Fruit fly (Drosophila melanogaster) whole organism, pupa: ENCODE data around the gene CG17746.

ENCODE experiments used
- CG10348 ChIP-seq: fragments of 200-800 bp; sonication (Bioruptor generic); IDR thresholded peaks from 2 replicates; pipeline ENCODE4 v1.3.6; 2022; ENCODE audit warnings: missing biosample characterization, missing genetic modification characterization
- CG12605 ChIP-seq: fragments of 200-800 bp; sonication (Bioruptor generic); IDR thresholded peaks from 2 replicates; pipeline ENCODE4 v1.3.6; 2022; ENCODE audit warnings: missing biosample characterization, missing genetic modification characterization
- CG13204 ChIP-seq: fragments of 200-800 bp; sonication (Bioruptor generic); optimal IDR thresholded peaks from 2 replicates; lab custom pipeline; 2018; ENCODE audit warnings: missing biosample characterization, mild to moderate bottlenecking, missing genetic modification characterization, moderate library complexity
- CG14655 ChIP-seq: fragments of 200-800 bp; sonication (Bioruptor generic); optimal IDR thresholded peaks from 3 replicates; lab custom pipeline; 2017; ENCODE audit warnings: mild to moderate bottlenecking, missing biosample characterization, missing genetic modification reagents, missing genetic modification characterization
- CG15710 ChIP-seq: fragments of 200-800 bp; sonication (Bioruptor generic); optimal IDR thresholded peaks from 2 replicates; lab custom pipeline; 2018; ENCODE audit warnings: missing biosample characterization, mild to moderate bottlenecking, missing genetic modification characterization, moderate library complexity
- CG17806 ChIP-seq: fragments of 200-800 bp; sonication (Bioruptor generic); optimal IDR thresholded peaks from 2 replicates; lab custom pipeline; 2018; ENCODE audit warnings: missing biosample characterization, mild to moderate bottlenecking, missing genetic modification characterization, moderate library complexity
- CG32121 ChIP-seq: fragments of 200-800 bp; sonication (Bioruptor generic); IDR thresholded peaks from 2 replicates; pipeline ENCODE4 v1.3.6; 2022; ENCODE audit warnings: missing biosample characterization, missing genetic modification characterization
- CG34367 ChIP-seq: fragments of 200-800 bp; sonication (Bioruptor generic); optimal IDR thresholded peaks from 2 replicates; lab custom pipeline; 2018; ENCODE audit warnings: missing biosample characterization, mild to moderate bottlenecking, missing genetic modification characterization
- CG4496 ChIP-seq: fragments of 200-800 bp; sonication (Bioruptor generic); IDR thresholded peaks from 3 replicates; pipeline ENCODE4 v1.3.6; 2022; ENCODE audit warnings: missing biosample characterization, missing genetic modification characterization
- CG8159 ChIP-seq: fragments of 200-800 bp; sonication (Bioruptor generic); optimal IDR thresholded peaks from 3 replicates; lab custom pipeline; 2018; ENCODE audit warnings: missing biosample characterization, mild to moderate bottlenecking, missing genetic modification characterization, moderate library complexity
- CG8301 ChIP-seq: fragments of 200-800 bp; sonication (Bioruptor generic); optimal IDR thresholded peaks from 2 replicates; lab custom pipeline; 2018; ENCODE audit warnings: missing biosample characterization, mild to moderate bottlenecking, missing genetic modification characterization
- CG9948 ChIP-seq: fragments of 200-800 bp; sonication (Bioruptor generic); optimal IDR thresholded peaks from 2 replicates; lab custom pipeline; 2018; ENCODE audit warnings: missing biosample characterization, mild to moderate bottlenecking, missing genetic modification characterization, moderate library complexity
- D1 ChIP-seq: fragments of 200-800 bp; sonication (Bioruptor generic); optimal IDR thresholded peaks from 2 replicates; lab custom pipeline; 2018; ENCODE audit warnings: missing biosample characterization, mild to moderate bottlenecking, missing genetic modification characterization, moderate library complexity
- EcR ChIP-seq: fragments of 200-800 bp; sonication (Bioruptor generic); optimal IDR thresholded peaks from 3 replicates; lab custom pipeline; 2019; ENCODE audit warnings: missing biosample characterization, missing genetic modification characterization, mild to moderate bottlenecking, moderate library complexity, missing genetic modification reagents
- Ets98B ChIP-seq: fragments of 200-800 bp; sonication (Bioruptor generic); IDR thresholded peaks from 2 replicates; pipeline ENCODE4 v1.3.6; 2022; ENCODE audit warnings: missing biosample characterization, missing genetic modification characterization
- Pif1A ChIP-seq: fragments of 200-800 bp; sonication (Bioruptor generic); optimal IDR thresholded peaks from 3 replicates; lab custom pipeline; 2016; ENCODE audit warnings: missing biosample characterization, missing genetic modification characterization
- Pif1B ChIP-seq: fragments of 200-800 bp; sonication (Bioruptor generic); optimal IDR thresholded peaks from 3 replicates; lab custom pipeline; 2016; ENCODE audit warnings: missing biosample characterization, missing genetic modification characterization
- Snoo ChIP-seq: fragments of 200-800 bp; sonication (Bioruptor generic); optimal IDR thresholded peaks from 3 replicates; lab custom pipeline; 2017; ENCODE audit warnings: missing biosample characterization, mild to moderate bottlenecking, missing genetic modification characterization, inconsistent platforms
- fd96Ca ChIP-seq: fragments of 200-800 bp; sonication (Bioruptor generic); IDR thresholded peaks from 3 replicates; pipeline ENCODE4 v1.3.6; 2022; ENCODE audit warnings: missing biosample characterization, missing genetic modification characterization
- gl ChIP-seq: fragments of 200-800 bp; sonication (Bioruptor generic); optimal IDR thresholded peaks from 2 replicates; lab custom pipeline; 2018; ENCODE audit warnings: missing biosample characterization, mild to moderate bottlenecking, missing genetic modification characterization
- rn ChIP-seq: fragments of 200-800 bp; sonication (Bioruptor generic); IDR thresholded peaks from 2 replicates; pipeline ENCODE4 v1.3.6; 2022; ENCODE audit warnings: missing biosample characterization, missing genetic modification characterization

Gene CG17746

DNA sequence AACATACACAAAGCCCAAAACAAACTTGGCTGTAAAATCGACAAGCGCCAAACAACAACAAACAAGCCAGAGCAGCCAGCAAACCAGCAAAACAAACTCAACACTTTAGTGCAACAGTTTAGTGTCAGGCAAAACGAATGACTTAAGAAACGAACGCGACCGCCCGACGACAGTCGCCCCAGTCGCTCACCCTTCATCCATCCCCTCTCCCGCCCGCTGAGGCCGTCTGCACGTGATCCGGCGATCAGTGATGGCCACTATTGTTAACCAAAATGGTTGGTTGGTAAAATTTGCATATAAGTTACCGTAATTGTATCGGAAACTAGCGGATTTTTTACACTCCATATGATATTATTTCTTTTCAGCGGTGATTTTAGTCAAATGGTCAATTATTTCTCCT lies 14.3 kb upstream of the CG17746 start:
- TF ChIP-seq CG12605 (GFP tag; lab: Robert Waterston, UW), result no peak
- no peak for TF ChIP-seq fd96Ca (GFP tag; lab: Robert Waterston, UW)
- TF ChIP-seq EcR (GFP tag; lab: Kevin White, UChicago), result no peak
- TF ChIP-seq gl (tag; lab: Kevin White, UChicago), result no peak
- TF ChIP-seq CG8159, result no peak
- TF ChIP-seq CG34367 (tag; lab: Kevin White, UChicago), result no peak
- no peak for TF ChIP-seq CG17806
- no peak for TF ChIP-seq rn
- peak; percentile 12; the same call in 1 of the 2 replicates for TF ChIP-seq Ets98B (GFP tag; lab: Robert Waterston, UW)
- TF ChIP-seq CG10348 (GFP tag; lab: Robert Waterston, UW), result no peak
- TF ChIP-seq CG13204 (GFP tag; lab: Kevin White, UChicago), result peak; percentile 68
- no peak for TF ChIP-seq D1 (tag; lab: Kevin White, UChicago)

DNA sequence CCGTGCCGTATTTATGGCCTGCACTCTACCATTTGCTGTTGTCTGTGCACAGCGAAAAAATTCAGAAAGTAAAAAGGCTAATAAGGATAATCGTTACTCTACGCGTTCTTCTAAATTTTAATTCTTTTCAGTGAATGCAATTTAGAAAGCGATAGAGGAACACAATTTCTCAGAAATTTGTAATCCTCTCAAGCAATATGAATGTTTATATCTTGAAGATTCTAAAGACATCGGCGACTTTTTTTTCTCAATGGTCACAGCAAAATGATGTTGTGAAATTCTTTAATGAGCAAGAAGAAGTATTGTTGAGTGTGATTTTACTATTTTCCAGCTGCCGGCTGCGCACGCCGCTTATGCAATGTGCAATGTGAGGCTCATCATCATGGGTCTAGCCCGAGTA lies 13.5 kb upstream of the CG17746 start:
- TF ChIP-seq CG32121 (GFP tag; lab: Robert Waterston, UW) (peak; percentile 32; the same call in 1 of the 2 replicates), rn (no peak), CG15710 (peak; percentile 13), Pif1B (GFP tag; lab: Kevin White, UChicago) (no peak), D1 (tag; lab: Kevin White, UChicago) (no peak), Ets98B (GFP tag; lab: Robert Waterston, UW) (peak; percentile 16; the same call in 1 of the 2 replicates), CG12605 (GFP tag; lab: Robert Waterston, UW) (no peak), CG4496 (no peak), CG10348 (GFP tag; lab: Robert Waterston, UW) (no peak), fd96Ca (GFP tag; lab: Robert Waterston, UW) (no peak), CG9948 (tag; lab: Kevin White, UChicago) (peak; percentile 11), gl (tag; lab: Kevin White, UChicago) (no peak), CG8159 (no peak), Pif1A (GFP tag; lab: Kevin White, UChicago) (peak; percentile 37), CG34367 (tag; lab: Kevin White, UChicago) (no peak), CG14655 (peak; percentile 27), Snoo (tag; lab: Kevin White, UChicago) (no peak), CG13204 (GFP tag; lab: Kevin White, UChicago) (no peak), CG17806 (peak; percentile 5), CG8301 (tag; lab: Kevin White, UChicago) (peak; percentile 7), EcR (GFP tag; lab: Kevin White, UChicago) (no peak)
- TF ChIP-seq, all 21 proteins: peak for 8

DNA sequence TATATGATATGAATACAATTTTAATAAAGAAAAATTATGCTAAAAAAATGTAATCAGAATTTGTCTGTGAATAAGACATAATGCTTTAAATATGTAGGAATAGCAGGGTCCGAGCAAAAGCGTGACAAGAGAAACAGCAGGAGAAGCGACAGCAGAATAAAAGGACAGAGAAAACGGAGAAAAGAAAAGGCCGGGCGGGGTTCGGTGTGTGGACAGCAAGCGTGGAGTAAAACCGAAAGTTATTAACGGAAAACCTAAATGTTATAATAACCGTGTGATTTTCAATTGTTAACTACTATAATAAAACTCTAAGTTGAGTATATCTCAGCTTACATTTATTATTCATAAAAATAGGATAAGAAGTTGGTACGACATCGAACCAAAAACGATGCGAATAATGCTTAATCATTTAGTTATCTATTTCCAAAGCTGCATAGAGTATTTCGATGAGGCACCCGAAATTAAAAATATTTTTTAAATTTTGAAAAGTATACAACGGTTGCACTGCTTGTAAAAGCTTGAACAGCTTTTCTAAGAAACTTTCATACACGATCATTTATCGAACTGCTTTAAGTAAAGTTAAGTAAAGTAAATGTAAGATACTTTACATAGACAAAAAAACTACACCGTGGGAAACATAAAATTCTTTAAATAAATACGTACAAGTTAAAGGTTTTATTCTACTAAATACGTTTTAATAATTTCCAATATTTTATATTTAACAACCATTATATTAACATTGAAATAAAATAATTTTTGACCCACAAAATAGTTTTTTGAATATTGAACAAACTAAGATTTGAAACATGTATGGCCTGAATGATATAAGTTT lies 12.5 kb upstream of the CG17746 start:
- TF ChIP-seq CG9948 (tag; lab: Kevin White, UChicago) (peak; percentile 0), CG12605 (GFP tag; lab: Robert Waterston, UW) (0 out of 2 replicates have a peak, but pooled peaks have one; percentile 20), CG34367 (tag; lab: Kevin White, UChicago) (no peak), CG8301 (tag; lab: Kevin White, UChicago) (peak; percentile 9), CG32121 (GFP tag; lab: Robert Waterston, UW) (0 out of 2 replicates have a peak, but pooled peaks have one; percentile 10)

DNA sequence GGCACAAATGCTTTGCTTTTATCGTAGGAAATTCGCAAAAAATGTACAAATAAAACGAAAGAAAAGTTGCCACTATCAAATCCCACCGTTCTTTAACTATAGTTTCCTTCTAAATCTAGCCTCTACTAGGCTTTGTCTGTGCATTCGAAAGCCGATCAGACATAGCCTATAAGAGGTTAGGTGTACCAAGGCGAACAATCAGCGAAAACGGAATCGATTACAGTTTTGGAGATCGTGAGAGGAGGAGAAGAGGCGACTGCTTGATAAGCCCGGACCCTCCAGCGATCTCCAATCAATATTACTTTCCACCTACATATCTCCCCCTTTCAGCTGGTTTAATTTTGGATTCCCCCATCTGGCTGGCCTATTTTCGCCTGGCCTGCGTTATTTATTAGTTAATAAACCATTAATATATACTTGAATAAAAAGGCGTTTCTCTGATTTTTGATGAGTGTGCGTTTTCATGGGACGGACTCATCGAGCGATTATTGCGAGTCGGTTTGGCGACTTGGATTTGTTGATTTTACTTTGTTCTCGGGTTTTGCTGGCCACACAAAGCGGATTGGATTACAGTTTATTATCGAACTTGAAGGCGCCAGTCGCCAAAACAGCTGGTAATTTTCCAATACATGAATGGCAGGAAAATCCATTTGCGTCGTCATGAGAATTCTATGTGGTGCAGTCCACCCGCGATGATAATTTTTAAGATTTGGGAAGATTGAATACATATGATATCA lies 11.7 kb upstream of the CG17746 start:
- TF ChIP-seq CG15710 (no peak), CG9948 (tag; lab: Kevin White, UChicago) (no peak), CG17806 (no peak), CG8159 (no peak), CG10348 (GFP tag; lab: Robert Waterston, UW) (no peak)

DNA sequence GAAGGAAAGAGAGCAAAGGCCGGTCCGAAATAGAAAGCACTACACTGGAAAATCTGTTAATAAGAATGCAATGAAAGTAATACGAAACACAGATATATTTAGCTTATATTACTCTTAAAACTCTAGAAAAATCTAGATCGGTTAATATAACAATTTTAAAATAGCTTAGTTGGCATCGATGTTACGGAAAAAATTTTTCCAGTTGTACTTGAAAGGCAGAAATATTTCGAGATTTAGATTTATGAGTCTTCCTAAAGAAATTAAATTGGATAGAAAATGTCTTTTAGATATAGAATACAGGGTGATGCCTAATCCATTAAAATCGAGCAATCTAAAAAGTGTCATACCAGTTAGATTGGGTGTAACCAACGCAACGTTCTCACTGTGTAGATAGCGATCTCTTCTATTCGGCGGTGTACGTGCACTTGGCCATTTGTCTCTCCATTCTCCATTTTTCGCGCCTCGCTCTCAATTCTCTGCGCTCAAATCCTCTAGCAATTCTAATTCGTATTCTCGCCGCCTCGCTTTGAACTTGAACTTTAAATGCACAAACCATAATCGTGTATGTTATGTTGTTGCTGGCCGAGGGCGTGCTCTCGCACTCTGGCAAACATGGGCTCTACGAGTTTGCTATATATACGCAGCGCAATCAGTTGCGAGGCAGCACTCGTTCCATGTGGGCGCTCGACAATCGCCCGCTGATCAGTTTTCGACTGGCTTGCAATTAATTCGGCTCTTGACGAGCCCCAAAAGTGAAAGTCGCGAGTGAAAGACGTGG lies 10.8 kb upstream of the CG17746 start:
- TF ChIP-seq Pif1A (GFP tag; lab: Kevin White, UChicago), result peak; percentile 81
- peak; percentile 63 for TF ChIP-seq CG8159
- TF ChIP-seq CG9948 (tag; lab: Kevin White, UChicago), result peak; percentile 85
- peak; percentile 85 for TF ChIP-seq CG4496
- TF ChIP-seq Snoo (tag; lab: Kevin White, UChicago), result no peak
- peak; percentile 72 for TF ChIP-seq CG34367 (tag; lab: Kevin White, UChicago)
- TF ChIP-seq gl (tag; lab: Kevin White, UChicago), result no peak
- 0 out of 2 replicates have a peak, but pooled peaks have one; percentile 8 for TF ChIP-seq CG12605 (GFP tag; lab: Robert Waterston, UW)
- TF ChIP-seq CG17806, result peak; percentile 71
- TF ChIP-seq Ets98B (GFP tag; lab: Robert Waterston, UW), result peak; percentile 76
- peak; percentile 96 for TF ChIP-seq CG8301 (tag; lab: Kevin White, UChicago)
- TF ChIP-seq EcR (GFP tag; lab: Kevin White, UChicago), result no peak
- TF ChIP-seq CG13204 (GFP tag; lab: Kevin White, UChicago), result peak; percentile 34
- TF ChIP-seq Pif1B (GFP tag; lab: Kevin White, UChicago), result peak; percentile 72
- peak; percentile 73 for TF ChIP-seq CG10348 (GFP tag; lab: Robert Waterston, UW)
- TF ChIP-seq CG32121 (GFP tag; lab: Robert Waterston, UW), result peak; percentile 80
- peak; percentile 78 for TF ChIP-seq fd96Ca (GFP tag; lab: Robert Waterston, UW)
- TF ChIP-seq rn, result peak; percentile 12; the same call in 1 of the 2 replicates
- peak; percentile 64 for TF ChIP-seq CG15710
- TF ChIP-seq CG14655, result peak; percentile 98
- peak; percentile 52 for TF ChIP-seq D1 (tag; lab: Kevin White, UChicago)
